Fruit fly (Drosophila melanogaster) whole organism, embryonic: Measurements from ENCODE around the gene par-6.

Source experiments
- Asciz ChIP-seq: fragments of 200-800 bp; sonication (Bioruptor generic); optimal IDR thresholded peaks from 2 replicates; lab custom pipeline; 2017; ENCODE audit warnings: missing biosample characterization, mild to moderate bottlenecking, missing genetic modification characterization, missing genetic modification reagents
- BtbVII ChIP-seq: fragments of 200-800 bp; sonication (Bioruptor generic); optimal IDR thresholded peaks from 3 replicates; lab custom pipeline; 2017; ENCODE audit warnings: missing biosample characterization, mild to moderate bottlenecking, missing genetic modification characterization
- C15 ChIP-seq: fragments of 200-800 bp; sonication (Bioruptor generic); IDR thresholded peaks from 3 replicates; pipeline ENCODE4 v1.3.6; 2022; ENCODE audit warnings: missing biosample characterization, missing genetic modification characterization
- CG10267 ChIP-seq: fragments of 200-800 bp; sonication (Bioruptor generic); optimal IDR thresholded peaks from 2 replicates; lab custom pipeline; 2018; ENCODE audit warnings: missing biosample characterization, mild to moderate bottlenecking, missing genetic modification characterization, moderate library complexity
- CG12071 ChIP-seq: fragments of 200-800 bp; sonication (Bioruptor generic); optimal IDR thresholded peaks from 3 replicates; lab custom pipeline; 2018; ENCODE audit warnings: missing biosample characterization, mild to moderate bottlenecking, missing genetic modification characterization
- CG12155 ChIP-seq: fragments of 200-800 bp; sonication (Bioruptor generic); optimal IDR thresholded peaks from 3 replicates; lab custom pipeline; 2016; ENCODE audit warnings: missing biosample characterization, missing genetic modification characterization
- CG14710 ChIP-seq: fragments of 200-800 bp; sonication (Bioruptor generic); optimal IDR thresholded peaks from 3 replicates; lab custom pipeline; 2019; ENCODE audit warnings: missing biosample characterization, mild to moderate bottlenecking, missing genetic modification characterization, moderate library complexity
- CG1647 ChIP-seq: fragments of 200-800 bp; sonication (Bioruptor generic); optimal IDR thresholded peaks from 3 replicates; lab custom pipeline; 2016; ENCODE audit warnings: missing biosample characterization, missing genetic modification characterization
- CG16779 ChIP-seq: fragments of 200-800 bp; sonication (Bioruptor generic); IDR thresholded peaks from 2 replicates; pipeline ENCODE4 v1.3.6; 2022; ENCODE audit warnings: missing biosample characterization, missing genetic modification characterization
- CG16815 ChIP-seq: fragments of 200-800 bp; sonication (Bioruptor generic); optimal IDR thresholded peaks from 3 replicates; lab custom pipeline; 2017; ENCODE audit warnings: missing biosample characterization, mild to moderate bottlenecking, missing genetic modification characterization
- CG2678 ChIP-seq: fragments of 200-800 bp; sonication (Bioruptor generic); optimal IDR thresholded peaks from 3 replicates; lab custom pipeline; 2019; ENCODE audit warnings: missing biosample characterization, mild to moderate bottlenecking, missing genetic modification characterization, moderate library complexity
- CG2875 ChIP-seq: fragments of 200-800 bp; sonication (Bioruptor generic); optimal IDR thresholded peaks from 2 replicates; lab custom pipeline; 2017; ENCODE audit warnings: missing biosample characterization, mild to moderate bottlenecking, missing genetic modification characterization, missing genetic modification reagents
- CG4282 ChIP-seq: fragments of 200-800 bp; sonication (Bioruptor generic); optimal IDR thresholded peaks from 2 replicates; lab custom pipeline; 2016; ENCODE audit warnings: missing biosample characterization, missing genetic modification characterization
- CG43689 ChIP-seq: fragments of 200-800 bp; sonication (Bioruptor generic); IDR thresholded peaks from 2 replicates; pipeline ENCODE4 v1.3.6; 2022; ENCODE audit warnings: missing biosample characterization, missing genetic modification characterization
- CG5180 ChIP-seq: fragments of 200-800 bp; sonication (Bioruptor generic); optimal IDR thresholded peaks from 3 replicates; lab custom pipeline; 2017; ENCODE audit warnings: missing biosample characterization, missing genetic modification characterization, mild to moderate bottlenecking, moderate library complexity, missing genetic modification reagents
- CG6175 ChIP-seq: fragments of 200-800 bp; sonication (Bioruptor generic); IDR thresholded peaks from 3 replicates; pipeline ENCODE4 v1.3.6; 2022; ENCODE audit warnings: missing biosample characterization, missing genetic modification characterization
- CG6254 ChIP-seq: fragments of 200-800 bp; sonication (Bioruptor generic); optimal IDR thresholded peaks from 3 replicates; lab custom pipeline; 2017; ENCODE audit warnings: mild to moderate bottlenecking, missing biosample characterization, missing genetic modification reagents, missing genetic modification characterization
- CG7556 ChIP-seq: fragments of 200-800 bp; sonication (Bioruptor generic); optimal IDR thresholded peaks from 2 replicates; lab custom pipeline; 2017; ENCODE audit warnings: missing biosample characterization, mild to moderate bottlenecking, missing genetic modification characterization
- CG9609 ChIP-seq: fragments of 200-800 bp; sonication (Bioruptor generic); optimal IDR thresholded peaks from 3 replicates; lab custom pipeline; 2016; ENCODE audit warnings: missing biosample characterization, missing genetic modification characterization
- CG9727 ChIP-seq: fragments of 200-800 bp; sonication (Bioruptor generic); optimal IDR thresholded peaks from 3 replicates; lab custom pipeline; 2017; ENCODE audit warnings: missing biosample characterization, mild to moderate bottlenecking, missing genetic modification characterization
- Drgx ChIP-seq: fragments of 200-800 bp; sonication (Bioruptor generic); IDR thresholded peaks from 2 replicates; pipeline ENCODE4 v1.3.6; 2022; ENCODE audit warnings: missing biosample characterization, missing genetic modification characterization
- Fer1 ChIP-seq: fragments of 200-800 bp; sonication (Bioruptor generic); optimal IDR thresholded peaks from 2 replicates; lab custom pipeline; 2017; ENCODE audit warnings: missing biosample characterization, mild to moderate bottlenecking, missing genetic modification characterization
- Gug ChIP-seq: fragments of 200-800 bp; sonication (Bioruptor generic); IDR thresholded peaks from 4 replicates; pipeline ENCODE4 v1.3.6; 2022; ENCODE audit warnings: missing biosample characterization, missing genetic modification characterization
- HHEX ChIP-seq: fragments of 200-800 bp; sonication (Bioruptor generic); optimal IDR thresholded peaks from 3 replicates; lab custom pipeline; 2017; ENCODE audit warnings: missing biosample characterization, mild to moderate bottlenecking, missing genetic modification characterization, missing genetic modification reagents
- HLHmδ ChIP-seq: fragments of 200-800 bp; sonication (Bioruptor generic); optimal IDR thresholded peaks from 2 replicates; lab custom pipeline; 2018; ENCODE audit warnings: missing biosample characterization, mild to moderate bottlenecking, missing genetic modification characterization, moderate library complexity
- Lim3 ChIP-seq: fragments of 200-800 bp; sonication (Bioruptor generic); IDR thresholded peaks from 2 replicates; pipeline ENCODE4 v1.3.6; 2022; ENCODE audit warnings: missing biosample characterization, missing genetic modification characterization
- Lpt ChIP-seq: fragments of >200 bp; optimal IDR thresholded peaks from 2 replicates; lab custom pipeline; 2018; ENCODE audit warnings: missing biosample characterization, missing genetic modification characterization
- NC2α ChIP-seq: fragments of 200-800 bp; sonication (Bioruptor generic); optimal IDR thresholded peaks from 2 replicates; lab custom pipeline; 2016; ENCODE audit warnings: missing biosample characterization, missing genetic modification characterization
- Nf-YB ChIP-seq: fragments of 200-800 bp; sonication (Bioruptor generic); optimal IDR thresholded peaks from 3 replicates; lab custom pipeline; 2019; ENCODE audit warnings: missing biosample characterization, mild to moderate bottlenecking, missing genetic modification characterization, moderate library complexity
- Oli ChIP-seq: fragments of 200-800 bp; sonication (Bioruptor generic); optimal IDR thresholded peaks from 2 replicates; lab custom pipeline; 2018; ENCODE audit warnings: missing biosample characterization, mild to moderate bottlenecking, missing genetic modification characterization, moderate library complexity
- Sox100B ChIP-seq: fragments of 200-800 bp; sonication (Bioruptor generic); optimal IDR thresholded peaks from 3 replicates; lab custom pipeline; 2018; ENCODE audit warnings: missing biosample characterization, mild to moderate bottlenecking, missing genetic modification characterization
- Ssrp ChIP-seq: fragments of 200-800 bp; sonication (Bioruptor generic); optimal IDR thresholded peaks from 2 replicates; lab custom pipeline; 2018; ENCODE audit warnings: missing biosample characterization, mild to moderate bottlenecking, missing genetic modification characterization, moderate library complexity
- Tbp ChIP-seq: fragments of >200 bp; optimal IDR thresholded peaks from 2 replicates; lab custom pipeline; 2018; ENCODE audit warnings: missing biosample characterization, missing genetic modification characterization
- bsh ChIP-seq, 2 experiments: fragments of 200-800 bp; sonication (Bioruptor generic); optimal IDR thresholded peaks; 2 replicates each; lab custom pipeline; 2017 to 2018; ENCODE audit warnings: mild to moderate bottlenecking in 2 of 2, missing biosample characterization in 2 of 2, missing genetic modification characterization in 2 of 2, moderate library complexity in 1 of 2
- btn ChIP-seq: fragments of 200-800 bp; sonication (Bioruptor generic); optimal IDR thresholded peaks from 2 replicates; lab custom pipeline; 2016; ENCODE audit warnings: missing biosample characterization, missing genetic modification characterization
- cas ChIP-seq: fragments of 200-800 bp; sonication (Bioruptor generic); IDR thresholded peaks from 2 replicates; pipeline ENCODE4 v1.3.6; 2022; ENCODE audit warnings: missing biosample characterization, missing genetic modification characterization
- chinmo ChIP-seq: fragments of 200-800 bp; sonication (Bioruptor generic); IDR thresholded peaks from 4 replicates; pipeline ENCODE4 v1.3.6; 2022; ENCODE audit warnings: missing biosample characterization, missing genetic modification characterization; ENCODE audit not compliant: partially characterized antibody
- crol ChIP-seq: fragments of 200-800 bp; sonication (Bioruptor generic); IDR thresholded peaks from 2 replicates; pipeline ENCODE4 v1.3.6; 2022; ENCODE audit warnings: missing biosample characterization, missing genetic modification characterization
- fd96Cb ChIP-seq: fragments of 200-800 bp; sonication (Bioruptor generic); optimal IDR thresholded peaks from 2 replicates; lab custom pipeline; 2018; ENCODE audit warnings: missing biosample characterization, mild to moderate bottlenecking, missing genetic modification characterization, moderate library complexity
- gsb ChIP-seq: fragments of 200-800 bp; sonication (Bioruptor generic); IDR thresholded peaks from 2 replicates; pipeline ENCODE4 v1.3.6; 2022; ENCODE audit warnings: missing biosample characterization, missing genetic modification characterization
- kah ChIP-seq: fragments of 200-800 bp; sonication (Bioruptor generic); optimal IDR thresholded peaks from 2 replicates; lab custom pipeline; 2018; ENCODE audit warnings: missing biosample characterization, mild to moderate bottlenecking, missing genetic modification characterization
- kay ChIP-seq: fragments of 200-800 bp; sonication (Bioruptor generic); optimal IDR thresholded peaks from 2 replicates; lab custom pipeline; 2016; ENCODE audit warnings: missing biosample characterization, missing genetic modification characterization
- lilli ChIP-seq: fragments of 200-800 bp; sonication (Bioruptor generic); optimal IDR thresholded peaks from 3 replicates; lab custom pipeline; 2016; ENCODE audit warnings: missing biosample characterization, missing genetic modification characterization
- mld ChIP-seq: fragments of 200-800 bp; sonication (Bioruptor generic); IDR thresholded peaks from 3 replicates; pipeline ENCODE4 v1.3.6; 2022; ENCODE audit warnings: missing biosample characterization, missing genetic modification characterization; ENCODE audit not compliant: partially characterized antibody
- nmo ChIP-seq: fragments of 200-800 bp; sonication (Bioruptor generic); optimal IDR thresholded peaks from 2 replicates; lab custom pipeline; 2018; ENCODE audit warnings: missing biosample characterization, mild to moderate bottlenecking, missing genetic modification characterization, moderate library complexity
- phol ChIP-seq: fragments of 200-800 bp; sonication (Bioruptor generic); optimal IDR thresholded peaks from 3 replicates; lab custom pipeline; 2018; ENCODE audit warnings: missing biosample characterization, mild to moderate bottlenecking, missing genetic modification characterization, moderate library complexity
- pum ChIP-seq: fragments of 200-800 bp; sonication (Bioruptor generic); optimal IDR thresholded peaks from 2 replicates; lab custom pipeline; 2016; ENCODE audit warnings: missing biosample characterization, missing genetic modification characterization
- schlank ChIP-seq: fragments of 200-800 bp; sonication (Bioruptor generic); optimal IDR thresholded peaks from 2 replicates; lab custom pipeline; 2018; ENCODE audit warnings: missing biosample characterization, mild to moderate bottlenecking, missing genetic modification characterization
- sr ChIP-seq: fragments of 200-800 bp; sonication (Bioruptor generic); IDR thresholded peaks from 3 replicates; pipeline ENCODE4 v1.3.6; 2022; ENCODE audit warnings: missing biosample characterization, missing genetic modification characterization
- sug ChIP-seq: fragments of 200-800 bp; optimal IDR thresholded peaks from 2 replicates; lab custom pipeline; 2019; ENCODE audit warnings: missing biosample characterization, mild to moderate bottlenecking, missing genetic modification characterization, moderate library complexity

Gene par-6

DNA sequence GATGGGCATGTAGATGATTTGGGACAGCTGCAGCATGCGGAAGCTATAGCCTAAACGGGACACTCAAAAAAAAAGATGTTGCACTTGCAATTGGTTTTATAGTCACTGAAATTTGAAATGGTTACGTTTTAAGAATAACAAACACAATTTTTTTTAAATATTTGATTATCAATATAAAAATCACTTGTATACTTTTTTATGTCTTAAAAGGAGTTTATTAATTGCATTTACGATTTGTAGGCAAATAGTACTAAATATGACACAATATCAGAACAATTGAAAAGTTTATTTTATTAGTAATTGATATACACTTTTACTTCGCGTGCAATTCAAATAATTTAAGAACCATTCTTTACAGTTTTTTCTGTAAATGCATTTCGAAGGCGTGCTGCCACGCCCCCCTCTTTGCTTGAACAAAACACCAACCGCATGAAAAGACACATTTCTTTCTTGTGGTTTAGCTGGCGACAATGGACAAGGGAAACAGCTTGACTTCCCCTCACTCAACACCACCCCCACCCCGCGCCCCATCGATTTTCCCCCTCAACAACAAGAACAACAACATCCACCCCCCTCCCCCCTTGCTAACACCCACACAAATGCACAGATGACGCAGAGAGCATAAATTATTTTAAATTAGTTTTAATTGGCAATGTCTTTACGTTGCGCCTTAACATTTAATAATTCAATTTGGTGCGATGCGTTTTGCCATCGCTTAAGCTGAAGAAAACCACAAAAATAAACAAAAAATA, 13.8 kb downstream of the par-6 start (continued):
- TF ChIP-seq Oli (peak; percentile 7), HLHmδ (GFP tag; lab: Kevin White, UChicago) (no peak), CG6254 (GFP tag; lab: Kevin White, UChicago) (peak; percentile 28), bsh (GFP tag; optimal IDR thresholded peaks at IDR 0.05; lab: Kevin White, UChicago) (peak in 1 of 2 experiments; percentile 24), nmo (GFP tag; lab: Kevin White, UChicago) (peak; percentile 3), Lpt (GFP tag; lab: Kevin White, UChicago) (no peak), Asciz (peak; percentile 14), CG10267 (tag; lab: Kevin White, UChicago) (peak; percentile 18), btn (GFP tag; lab: Kevin White, UChicago) (no peak), CG7556 (GFP tag; lab: Kevin White, UChicago) (peak; percentile 1), gsb (GFP tag; lab: Robert Waterston, UW) (no peak), kah (GFP tag; lab: Kevin White, UChicago) (no peak), CG2678 (tag; lab: Kevin White, UChicago) (peak; percentile 40), crol (GFP tag; lab: Robert Waterston, UW) (peak; percentile 91), mld (GFP tag; lab: Robert Waterston, UW) (no peak), kay (GFP tag; lab: Kevin White, UChicago) (no peak), CG4282 (GFP tag; lab: Kevin White, UChicago) (no peak), Ssrp (tag; lab: Kevin White, UChicago) (peak; percentile 8), Nf-YB (GFP tag; lab: Kevin White, UChicago) (no peak), CG1647 (no peak), pum (GFP tag; lab: Kevin White, UChicago) (no peak), Tbp (GFP tag; lab: Kevin White, UChicago) (no peak), CG12071 (GFP tag; lab: Kevin White, UChicago) (no peak), phol (tag; lab: Kevin White, UChicago) (peak; percentile 63), chinmo (no peak), CG14710 (tag; lab: Kevin White, UChicago) (peak; percentile 55), cas (no peak), CG9609 (GFP tag; lab: Kevin White, UChicago) (no peak), Sox100B (peak; percentile 59), C15 (GFP tag; lab: Robert Waterston, UW) (no peak), Fer1 (GFP tag; lab: Kevin White, UChicago) (no peak), CG43689 (GFP tag; lab: Robert Waterston, UW) (no peak), CG16779 (GFP tag; lab: Robert Waterston, UW) (no peak), CG16815 (GFP tag; lab: Kevin White, UChicago) (no peak), Lim3 (GFP tag; lab: Robert Waterston, UW) (no peak), sug (no peak), CG5180 (GFP tag; lab: Kevin White, UChicago) (no peak), lilli (no peak), Gug (no peak), CG12155 (GFP tag; lab: Kevin White, UChicago) (no peak), CG2875 (no peak), HHEX (no peak), CG6175 (no peak), schlank (tag; lab: Kevin White, UChicago) (no peak), fd96Cb (tag; lab: Kevin White, UChicago) (peak; percentile 43), NC2α (GFP tag; lab: Kevin White, UChicago) (no peak), Drgx (GFP tag; lab: Robert Waterston, UW) (no peak), CG9727 (GFP tag; lab: Kevin White, UChicago) (no peak), BtbVII (GFP tag; lab: Kevin White, UChicago) (no peak), sr (GFP tag; lab: Robert Waterston, UW) (peak; percentile 81)
